Worm (Caenorhabditis elegans): Measurements from ENCODE around the gene kgb-2.

The kgb-2 gene

ce11 chrIV:3570612-3571011 is 36.0 kb upstream of the kgb-2 start:
- TF ChIP-seq nhr-28 (tag; optimal IDR thresholded peaks at IDR 0.05), result no peak
- TF ChIP-seq nhr-43 (tag; optimal IDR thresholded peaks at IDR 0.05; ENCODE audit: poor library complexity, severe bottlenecking), result no peak
- TF ChIP-seq ZK546.5 (tag; optimal IDR thresholded peaks at IDR 0.05), result no peak
- no peak for TF ChIP-seq R02D3.7 (tag; optimal IDR thresholded peaks at IDR 0.05)
- TF ChIP-seq ceh-82 (tag; optimal IDR thresholded peaks at IDR 0.05), result no peak
- TF ChIP-seq aly-2 (tag; optimal IDR thresholded peaks at IDR 0.05), result no peak
- TF ChIP-seq nhr-237 (tag; optimal IDR thresholded peaks at IDR 0.05), result no peak
- no peak for TF ChIP-seq snpc-4 (tag; optimal IDR thresholded peaks at IDR 0.05)
- TF ChIP-seq nhr-11 (tag; optimal IDR thresholded peaks at IDR 0.05), result no peak
- TF ChIP-seq unc-39 (tag; optimal IDR thresholded peaks at IDR 0.05), result no peak
- no peak for TF ChIP-seq skn-1 (tag; optimal IDR thresholded peaks at IDR 0.05)
- TF ChIP-seq egl-27 (tag; optimal IDR thresholded peaks at IDR 0.05), result no peak
- no peak for TF ChIP-seq unc-62 (GFP tag; optimal IDR thresholded peaks at IDR 0.05)
- no peak for TF ChIP-seq pha-4 (tag; optimal IDR thresholded peaks at IDR 0.05)
- TF ChIP-seq elt-2 (tag; optimal IDR thresholded peaks at IDR 0.05), result no peak
- no peak for TF ChIP-seq nhr-25 (tag; optimal IDR thresholded peaks at IDR 0.05)
- TF ChIP-seq egl-5 (tag; optimal IDR thresholded peaks at IDR 0.05), result no peak

ce11 chrIV:3578155-3578554 is 28.4 kb upstream of the kgb-2 start, which contains the start of gene Y37E11B.2:
Y37E11B.2 (plus strand) TSS chrIV:3578455.
- TF ChIP-seq mml-1 (tag; optimal IDR thresholded peaks at IDR 0.05), result no peak
- no peak for TF ChIP-seq fkh-10 (GFP tag; optimal IDR thresholded peaks at IDR 0.05)
- no peak for TF ChIP-seq ceh-82 (tag; optimal IDR thresholded peaks at IDR 0.05)
- no peak for TF ChIP-seq ztf-4 (tag; optimal IDR thresholded peaks at IDR 0.05)
- no peak for TF ChIP-seq ceh-9 (tag; optimal IDR thresholded peaks at IDR 0.05)
- TF ChIP-seq snpc-4 (tag; optimal IDR thresholded peaks at IDR 0.05), result no peak
- no peak for TF ChIP-seq ama-1 (optimal IDR thresholded peaks at IDR 0.05)
- no peak for TF ChIP-seq lin-15B (tag; optimal IDR thresholded peaks at IDR 0.05)
- TF ChIP-seq lsy-12 (tag; optimal IDR thresholded peaks at IDR 0.05), result no peak
- TF ChIP-seq jun-1 (tag; optimal IDR thresholded peaks at IDR 0.05), result no peak
- TF ChIP-seq tbx-2 (tag; optimal IDR thresholded peaks at IDR 0.05), result no peak
- no peak for TF ChIP-seq eor-1 (tag; optimal IDR thresholded peaks at IDR 0.05)
- no peak for TF ChIP-seq nhr-237 (tag; optimal IDR thresholded peaks at IDR 0.05)
- TF ChIP-seq pha-4 (tag; optimal IDR thresholded peaks at IDR 0.05), result no peak
- TF ChIP-seq elt-1 (tag; optimal IDR thresholded peaks at IDR 0.05), result no peak

ce11 chrIV:3578667-3579066 is 27.9 kb upstream of the kgb-2 start:
- no peak for TF ChIP-seq nhr-12 (tag; optimal IDR thresholded peaks at IDR 0.05)
- no peak for TF ChIP-seq eor-1 (tag; optimal IDR thresholded peaks at IDR 0.05)
- TF ChIP-seq nhr-11 (tag; optimal IDR thresholded peaks at IDR 0.05), result no peak
- TF ChIP-seq pha-4 (tag; optimal IDR thresholded peaks at IDR 0.05), result no peak
- no peak for TF ChIP-seq ZK546.5 (tag; optimal IDR thresholded peaks at IDR 0.05)
- TF ChIP-seq lin-39 (tag; optimal IDR thresholded peaks at IDR 0.05), result no peak
- no peak for TF ChIP-seq ztf-11 (tag; optimal IDR thresholded peaks at IDR 0.05)
- no peak for TF ChIP-seq fkh-10 (GFP tag; optimal IDR thresholded peaks at IDR 0.05)
- TF ChIP-seq aly-2 (tag; optimal IDR thresholded peaks at IDR 0.05), result no peak
- no peak for TF ChIP-seq unc-39 (tag; optimal IDR thresholded peaks at IDR 0.05)
- no peak for TF ChIP-seq ceh-82 (tag; optimal IDR thresholded peaks at IDR 0.05)
- TF ChIP-seq tbx-2 (tag; optimal IDR thresholded peaks at IDR 0.05), result no peak
- TF ChIP-seq zag-1 (tag; optimal IDR thresholded peaks at IDR 0.05), result no peak
- TF ChIP-seq nhr-23 (tag; optimal IDR thresholded peaks at IDR 0.05), result no peak
- no peak for TF ChIP-seq nfya-1 (tag; optimal IDR thresholded peaks at IDR 0.05; ENCODE audit: insufficient read depth)
- TF ChIP-seq nhr-25 (tag; optimal IDR thresholded peaks at IDR 0.05), result no peak
- TF ChIP-seq ceh-16 (tag; optimal IDR thresholded peaks at IDR 0.05), result no peak

- TF ChIP-seq pqm-1 (tag; optimal IDR thresholded peaks at IDR 0.05) (no peak), egl-27 (tag; optimal IDR thresholded peaks at IDR 0.05) (no peak), ztf-4 (tag; optimal IDR thresholded peaks at IDR 0.05) (no peak), mdl-1 (tag; optimal IDR thresholded peaks at IDR 0.05) (no peak), nhr-237 (tag; optimal IDR thresholded peaks at IDR 0.05) (no peak), lin-15B (tag; optimal IDR thresholded peaks at IDR 0.05) (no peak), nhr-12 (tag; optimal IDR thresholded peaks at IDR 0.05) (no peak), fkh-2 (tag; optimal IDR thresholded peaks at IDR 0.05) (no peak), ztf-11 (tag; optimal IDR thresholded peaks at IDR 0.05) (no peak), hmg-11 (tag; optimal IDR thresholded peaks at IDR 0.05) (no peak), egl-5 (tag; optimal IDR thresholded peaks at IDR 0.05) (no peak), unc-62 (GFP tag; optimal IDR thresholded peaks at IDR 0.05) (no peak), nhr-28 (tag; optimal IDR thresholded peaks at IDR 0.05) (no peak), unc-39 (tag; optimal IDR thresholded peaks at IDR 0.05) (no peak), R02D3.7 (tag; optimal IDR thresholded peaks at IDR 0.05) (no peak), daf-12 (tag; optimal IDR thresholded peaks at IDR 0.05) (no peak), mml-1 (tag; optimal IDR thresholded peaks at IDR 0.05) (no peak), elt-3 (tag; optimal IDR thresholded peaks at IDR 0.05) (no peak), ceh-16 (tag; optimal IDR thresholded peaks at IDR 0.05) (no peak)
Observed at ce11 chrIV:3579477-3579975, 27.1 kb upstream of the kgb-2 start, which contains the start of gene Y37E11B.1. Y37E11B.1 (plus strand) TSS chrIV:3579621.
